Fruit fly (Drosophila melanogaster) whole organism, prepupa: ENCODE results near the gene CG32037.

Source experiments
- Blimp-1 ChIP-seq: fragments of 200-800 bp; sonication (Bioruptor generic); optimal IDR thresholded peaks from 3 replicates; lab custom pipeline; 2017; ENCODE audit warnings: missing biosample characterization, missing genetic modification characterization, mild to moderate bottlenecking, moderate library complexity, missing genetic modification reagents
- CG10631 ChIP-seq: fragments of 200-800 bp; sonication (Bioruptor generic); optimal IDR thresholded peaks from 2 replicates; lab custom pipeline; 2016; ENCODE audit warnings: missing biosample characterization, missing genetic modification characterization
- CG10669 ChIP-seq: fragments of 200-800 bp; sonication (Bioruptor generic); optimal IDR thresholded peaks from 3 replicates; lab custom pipeline; 2018; ENCODE audit warnings: missing biosample characterization, mild to moderate bottlenecking, missing genetic modification characterization, moderate library complexity
- CG11902 ChIP-seq: fragments of 200-800 bp; sonication (Bioruptor generic); optimal IDR thresholded peaks from 3 replicates; lab custom pipeline; 2016; ENCODE audit warnings: missing biosample characterization, missing genetic modification characterization
- CG1621 ChIP-seq: fragments of 200-800 bp; sonication (Bioruptor generic); optimal IDR thresholded peaks from 3 replicates; lab custom pipeline; 2018; ENCODE audit warnings: missing biosample characterization, mild to moderate bottlenecking, missing genetic modification characterization
- CG16779 ChIP-seq: fragments of 200-800 bp; sonication (Bioruptor generic); optimal IDR thresholded peaks from 3 replicates; lab custom pipeline; 2017; ENCODE audit warnings: missing biosample characterization, mild to moderate bottlenecking, missing genetic modification characterization
- CG3032 ChIP-seq: fragments of 200-800 bp; optimal IDR thresholded peaks from 2 replicates; lab custom pipeline; 2019; ENCODE audit warnings: missing biosample characterization, mild to moderate bottlenecking, missing genetic modification characterization, moderate library complexity
- CG34406 ChIP-seq: fragments of 200-800 bp; sonication (Bioruptor generic); optimal IDR thresholded peaks from 3 replicates; lab custom pipeline; 2016; ENCODE audit warnings: missing biosample characterization, missing genetic modification characterization
- CG3919 ChIP-seq: fragments of 200-800 bp; sonication (Bioruptor generic); optimal IDR thresholded peaks from 3 replicates; lab custom pipeline; 2016; ENCODE audit warnings: missing biosample characterization, missing genetic modification characterization
- CG4318 ChIP-seq: fragments of 200-800 bp; sonication (Bioruptor generic); optimal IDR thresholded peaks from 3 replicates; lab custom pipeline; 2017; ENCODE audit warnings: missing biosample characterization, mild to moderate bottlenecking, missing genetic modification characterization
- CG6163 ChIP-seq: fragments of 200-800 bp; sonication (Bioruptor generic); IDR thresholded peaks from 3 replicates; pipeline ENCODE4 v1.3.6; 2022; ENCODE audit warnings: missing biosample characterization, missing genetic modification characterization
- CG6808 ChIP-seq: fragments of 200-800 bp; sonication (Bioruptor generic); optimal IDR thresholded peaks from 3 replicates; lab custom pipeline; 2017; ENCODE audit warnings: missing biosample characterization, missing genetic modification characterization, mild to moderate bottlenecking, moderate library complexity, missing genetic modification reagents
- CG7368 ChIP-seq: fragments of 200-800 bp; sonication (Bioruptor generic); optimal IDR thresholded peaks from 3 replicates; lab custom pipeline; 2016; ENCODE audit warnings: missing biosample characterization, missing genetic modification characterization
- CG8119 ChIP-seq: fragments of 200-800 bp; sonication (Bioruptor generic); IDR thresholded peaks from 3 replicates; pipeline ENCODE4 v1.3.6; 2022; ENCODE audit warnings: missing biosample characterization, missing genetic modification characterization
- CG8319 ChIP-seq: fragments of 200-800 bp; sonication (Bioruptor generic); optimal IDR thresholded peaks from 3 replicates; lab custom pipeline; 2016; ENCODE audit warnings: missing biosample characterization, missing genetic modification characterization
- CG9139 ChIP-seq: fragments of 200-800 bp; sonication (Bioruptor generic); optimal IDR thresholded peaks from 3 replicates; lab custom pipeline; 2017; ENCODE audit warnings: missing biosample characterization, mild to moderate bottlenecking, missing genetic modification characterization
- Eip75B ChIP-seq: fragments of 200-800 bp; sonication (Bioruptor generic); optimal IDR thresholded peaks from 3 replicates; lab custom pipeline; 2016; ENCODE audit warnings: missing biosample characterization, missing genetic modification characterization
- Eip93F ChIP-seq: fragments of 200-800 bp; sonication (Bioruptor generic); optimal IDR thresholded peaks from 2 replicates; lab custom pipeline; 2016; ENCODE audit warnings: missing biosample characterization, mild to moderate bottlenecking, missing genetic modification characterization
- Ets21C ChIP-seq: fragments of 200-800 bp; sonication (Bioruptor generic); optimal IDR thresholded peaks from 3 replicates; lab custom pipeline; 2016; ENCODE audit warnings: missing biosample characterization, missing genetic modification characterization
- Ets96B ChIP-seq: fragments of 200-800 bp; optimal IDR thresholded peaks from 2 replicates; lab custom pipeline; 2019; ENCODE audit warnings: missing biosample characterization, mild to moderate bottlenecking, missing genetic modification characterization, moderate library complexity
- Gug ChIP-seq: fragments of 200-800 bp; sonication (Bioruptor generic); IDR thresholded peaks from 2 replicates; pipeline ENCODE4 v1.3.6; 2022; ENCODE audit warnings: missing biosample characterization, missing genetic modification characterization
- Hr38 ChIP-seq: sonication (Bioruptor generic); optimal IDR thresholded peaks from 2 replicates; lab custom pipeline; 2016; ENCODE audit warnings: missing biosample characterization, missing genetic modification characterization
- Hr39 ChIP-seq: fragments of 200-800 bp; sonication (Bioruptor generic); optimal IDR thresholded peaks from 2 replicates; lab custom pipeline; 2016; ENCODE audit warnings: missing biosample characterization, missing genetic modification characterization
- Hr4 ChIP-seq: fragments of 200-800 bp; sonication (Bioruptor generic); optimal IDR thresholded peaks from 3 replicates; lab custom pipeline; 2016; ENCODE audit warnings: missing biosample characterization, missing genetic modification characterization
- Lpt ChIP-seq: fragments of 200-800 bp; sonication (Bioruptor generic); optimal IDR thresholded peaks from 3 replicates; lab custom pipeline; 2016; ENCODE audit warnings: missing biosample characterization, missing genetic modification characterization
- Met ChIP-seq: fragments of 200-800 bp; sonication (Bioruptor generic); optimal IDR thresholded peaks from 3 replicates; lab custom pipeline; 2016; ENCODE audit warnings: missing biosample characterization, missing genetic modification characterization
- OdsH ChIP-seq: fragments of 200-800 bp; sonication (Bioruptor generic); optimal IDR thresholded peaks from 3 replicates; lab custom pipeline; 2016; ENCODE audit warnings: missing biosample characterization, missing genetic modification characterization
- Smox ChIP-seq: fragments of 200-800 bp; sonication (Bioruptor generic); optimal IDR thresholded peaks from 3 replicates; lab custom pipeline; 2016; ENCODE audit warnings: missing biosample characterization, missing genetic modification characterization
- achi ChIP-seq: fragments of 200-800 bp; sonication (Bioruptor generic); optimal IDR thresholded peaks from 3 replicates; lab custom pipeline; 2016; ENCODE audit warnings: missing biosample characterization, missing genetic modification characterization
- acj6 ChIP-seq: fragments of 200-800 bp; sonication (Bioruptor generic); optimal IDR thresholded peaks from 3 replicates; lab custom pipeline; 2016; ENCODE audit warnings: missing biosample characterization, missing genetic modification characterization
- cyc ChIP-seq: fragments of 200-800 bp; sonication (Bioruptor generic); optimal IDR thresholded peaks from 3 replicates; lab custom pipeline; 2016; ENCODE audit warnings: missing biosample characterization, missing genetic modification characterization
- dac ChIP-seq: fragments of 200-800 bp; sonication (Bioruptor generic); optimal IDR thresholded peaks from 2 replicates; lab custom pipeline; 2017; ENCODE audit warnings: missing biosample characterization, mild to moderate bottlenecking, missing genetic modification characterization
- dsx ChIP-seq: fragments of 200-800 bp; optimal IDR thresholded peaks from 3 replicates; lab custom pipeline; 2019; ENCODE audit warnings: missing biosample characterization, mild to moderate bottlenecking, missing genetic modification characterization, moderate library complexity; ENCODE audit not compliant: poor library complexity, severe bottlenecking
- eg ChIP-seq: fragments of 200-800 bp; sonication (Bioruptor generic); IDR thresholded peaks from 3 replicates; pipeline ENCODE4 v1.3.6; 2022; ENCODE audit warnings: missing biosample characterization, missing genetic modification characterization
- esn ChIP-seq: fragments of 200-800 bp; sonication (Bioruptor generic); optimal IDR thresholded peaks from 2 replicates; lab custom pipeline; 2016; ENCODE audit warnings: missing biosample characterization, mild to moderate bottlenecking, missing genetic modification characterization, moderate library complexity
- fd59A ChIP-seq: fragments of 200-800 bp; sonication (Bioruptor generic); optimal IDR thresholded peaks from 2 replicates; lab custom pipeline; 2017; ENCODE audit warnings: missing biosample characterization, mild to moderate bottlenecking, missing genetic modification characterization, missing genetic modification reagents
- fd85E ChIP-seq: fragments of 200-800 bp; sonication (Bioruptor generic); optimal IDR thresholded peaks from 3 replicates; lab custom pipeline; 2016; ENCODE audit warnings: missing biosample characterization, missing genetic modification characterization
- fkh ChIP-seq: fragments of 200-800 bp; sonication (Bioruptor generic); optimal IDR thresholded peaks from 3 replicates; lab custom pipeline; 2017; ENCODE audit warnings: missing biosample characterization, mild to moderate bottlenecking, missing genetic modification characterization, moderate library complexity
- lz ChIP-seq: fragments of 200-800 bp; sonication (Bioruptor generic); optimal IDR thresholded peaks from 3 replicates; lab custom pipeline; 2016; ENCODE audit warnings: missing biosample characterization, missing genetic modification characterization
- net ChIP-seq: fragments of 200-800 bp; sonication (Bioruptor generic); optimal IDR thresholded peaks from 3 replicates; lab custom pipeline; 2016; ENCODE audit warnings: missing biosample characterization, missing genetic modification characterization
- pdm3 ChIP-seq: fragments of 200-800 bp; sonication (Bioruptor generic); optimal IDR thresholded peaks from 3 replicates; lab custom pipeline; 2016; ENCODE audit warnings: missing biosample characterization, missing genetic modification characterization
- salr ChIP-seq, 2 experiments: fragments of 200-800 bp; sonication (Bioruptor generic); optimal IDR thresholded peaks; 3 replicates each; lab custom pipeline; 2016 to 2018; ENCODE audit warnings: missing biosample characterization in 2 of 2, missing genetic modification characterization in 2 of 2, mild to moderate bottlenecking in 1 of 2
- spab ChIP-seq: fragments of 200-800 bp; sonication (Bioruptor generic); optimal IDR thresholded peaks from 2 replicates; lab custom pipeline; 2017; ENCODE audit warnings: missing biosample characterization, mild to moderate bottlenecking, missing genetic modification characterization, missing genetic modification reagents
- ss ChIP-seq, 2 experiments: fragments of 200-800 bp; sonication (Bioruptor generic); optimal IDR thresholded peaks; 2 replicates in 1 of 2; 3 replicates in 1 of 2; lab custom pipeline; 2017 to 2018; ENCODE audit warnings: mild to moderate bottlenecking in 2 of 2, missing biosample characterization in 2 of 2, missing genetic modification characterization in 2 of 2, moderate library complexity in 1 of 2
- svp ChIP-seq: fragments of 200-800 bp; sonication (Bioruptor generic); peaks from one replicate; lab custom pipeline; 2016; ENCODE audit warnings: missing biosample characterization, missing genetic modification characterization
- vri ChIP-seq: fragments of 200-800 bp; sonication (Bioruptor generic); optimal IDR thresholded peaks from 3 replicates; lab custom pipeline; 2016; ENCODE audit warnings: missing biosample characterization, mild to moderate bottlenecking, missing genetic modification characterization

CG32037 gene

dm6 chr3L:9467763-9468206 is 24.2 kb downstream of the CG32037 start (continued):
- no peak for TF ChIP-seq Ets21C (GFP tag; lab: Kevin White, UChicago)
- TF ChIP-seq Smox (GFP tag; lab: Kevin White, UChicago): no peak
- no peak for TF ChIP-seq CG7368 (GFP tag; lab: Kevin White, UChicago)
- no peak for TF ChIP-seq Hr38 (GFP tag; lab: Kevin White, UChicago)
- TF ChIP-seq CG3032 (tag; lab: Kevin White, UChicago): no peak
- TF ChIP-seq achi (GFP tag; lab: Kevin White, UChicago): peak; percentile 9
- TF ChIP-seq ss (GFP tag; optimal IDR thresholded peaks at IDR 0.05; lab: Kevin White, UChicago): peak; percentile 68 to 71
- no peak for TF ChIP-seq CG11902
- peak; percentile 77 for TF ChIP-seq fkh
- TF ChIP-seq Lpt (GFP tag; lab: Kevin White, UChicago): peak; percentile 48

dm6 chr3L:9467267-9467666 is 24.7 kb downstream of the CG32037 start:
- TF ChIP-seq CG7368 (GFP tag; lab: Kevin White, UChicago) (no peak), ss (GFP tag; optimal IDR thresholded peaks at IDR 0.05; lab: Kevin White, UChicago) (no peak), Met (GFP tag; lab: Kevin White, UChicago) (no peak), Eip93F (GFP tag; lab: Kevin White, UChicago) (no peak), Eip75B (GFP tag; lab: Kevin White, UChicago) (no peak), fd59A (GFP tag; lab: Kevin White, UChicago) (no peak), lz (GFP tag; lab: Kevin White, UChicago) (no peak), CG3919 (GFP tag; lab: Kevin White, UChicago) (no peak), OdsH (no peak), CG9139 (GFP tag; lab: Kevin White, UChicago) (no peak), Ets21C (GFP tag; lab: Kevin White, UChicago) (no peak), CG10631 (GFP tag; lab: Kevin White, UChicago) (no peak), fkh (no peak), CG16779 (no peak)

DNA sequence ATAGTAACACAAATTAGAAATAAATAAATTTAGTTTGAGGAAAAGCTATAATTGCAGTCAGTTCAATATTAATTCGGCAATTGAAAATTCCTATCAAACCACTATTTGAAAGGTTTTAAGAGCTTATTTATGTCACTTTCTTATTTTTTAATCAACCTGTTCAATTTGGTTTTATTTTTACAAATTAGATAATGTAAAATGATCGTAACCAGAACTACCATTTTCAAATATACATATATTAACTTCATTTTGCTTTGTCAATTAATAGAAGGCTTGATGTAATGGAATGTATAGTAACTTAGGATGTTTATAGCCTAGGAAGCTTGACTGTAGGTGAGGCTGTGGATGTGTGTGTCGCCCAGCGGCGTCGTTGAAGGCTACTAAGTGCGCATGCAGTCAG is 25.4 kb downstream of the CG32037 start:
- no peak for TF ChIP-seq CG9139 (GFP tag; lab: Kevin White, UChicago)
- no peak for TF ChIP-seq CG6808 (GFP tag; lab: Kevin White, UChicago)
- TF ChIP-seq Lpt (GFP tag; lab: Kevin White, UChicago): no peak
- no peak for TF ChIP-seq CG7368 (GFP tag; lab: Kevin White, UChicago)
- no peak for TF ChIP-seq eg (GFP tag; lab: Robert Waterston, UW)
- peak; percentile 38 for TF ChIP-seq Hr4 (GFP tag; lab: Kevin White, UChicago)
- peak; percentile 6 for TF ChIP-seq pdm3 (GFP tag; lab: Kevin White, UChicago)
- no peak for TF ChIP-seq dac (GFP tag; lab: Kevin White, UChicago)
- no peak for TF ChIP-seq CG1621
- TF ChIP-seq fd85E (GFP tag; lab: Kevin White, UChicago): no peak
- TF ChIP-seq salr (GFP tag; optimal IDR thresholded peaks at IDR 0.05; lab: Kevin White, UChicago): no peak
- TF ChIP-seq spab (GFP tag; lab: Kevin White, UChicago): no peak
- TF ChIP-seq CG8319 (GFP tag; lab: Kevin White, UChicago): no peak
- no peak for TF ChIP-seq CG4318 (GFP tag; lab: Kevin White, UChicago)
- TF ChIP-seq acj6 (GFP tag; lab: Kevin White, UChicago): peak; percentile 2
- no peak for TF ChIP-seq Blimp-1 (GFP tag; lab: Kevin White, UChicago)
- TF ChIP-seq achi (GFP tag; lab: Kevin White, UChicago): peak; percentile 2
- TF ChIP-seq Gug (GFP tag; lab: Robert Waterston, UW): no peak
- TF ChIP-seq CG8119 (GFP tag; lab: Robert Waterston, UW): no peak
- TF ChIP-seq CG10669 (GFP tag; lab: Kevin White, UChicago): no peak
- no peak for TF ChIP-seq CG6163 (GFP tag; lab: Robert Waterston, UW)
- no peak for TF ChIP-seq cyc (GFP tag; lab: Kevin White, UChicago)
- no peak for TF ChIP-seq Eip75B (GFP tag; lab: Kevin White, UChicago)
- TF ChIP-seq vri (GFP tag; lab: Kevin White, UChicago): no peak
- TF ChIP-seq Ets21C (GFP tag; lab: Kevin White, UChicago): no peak
- no peak for TF ChIP-seq fkh
- no peak for TF ChIP-seq CG34406
- TF ChIP-seq net (GFP tag; lab: Kevin White, UChicago): peak; percentile 10
- no peak for TF ChIP-seq lz (GFP tag; lab: Kevin White, UChicago)
- TF ChIP-seq Hr39 (GFP tag; lab: Kevin White, UChicago): no peak
- TF ChIP-seq dsx (GFP tag; lab: Kevin White, UChicago): no peak
- peak; percentile 20 for TF ChIP-seq OdsH
- TF ChIP-seq svp: no peak
- TF ChIP-seq Ets96B (tag; lab: Kevin White, UChicago): no peak
- peak; percentile 6 for TF ChIP-seq esn (GFP tag; lab: Kevin White, UChicago)
- TF ChIP-seq fd59A (GFP tag; lab: Kevin White, UChicago): no peak
